Worm (Caenorhabditis elegans) whole organism, L1 larva: ENCODE data around the gene srg-41.

Source experiments
- F16B12.6 ChIP-seq: fragments of 150-350 bp; optimal IDR thresholded peaks from 2 replicates; lab custom pipeline; 2014; ENCODE audit warnings: missing biosample characterization, missing genetic modification characterization
- aha-1 ChIP-seq: fragments of 150-350 bp; optimal IDR thresholded peaks from 2 replicates; lab custom pipeline; 2014; ENCODE audit warnings: missing biosample characterization, missing genetic modification characterization
- aly-2 ChIP-seq: fragments of 150-350 bp; optimal IDR thresholded peaks from 2 replicates; lab custom pipeline; 2014; ENCODE audit warnings: missing biosample characterization, missing genetic modification characterization
- ama-1 ChIP-seq: fragments of 150-350 bp; optimal IDR thresholded peaks from 2 replicates; lab custom pipeline; 2014
- blmp-1 ChIP-seq: fragments of 150-350 bp; optimal IDR thresholded peaks from 2 replicates; lab custom pipeline; 2014; ENCODE audit warnings: missing biosample characterization, missing genetic modification characterization
- ceh-63 ChIP-seq: fragments of 200-800 bp; sonication (Bioruptor generic); optimal IDR thresholded peaks from 2 replicates; lab custom pipeline; 2018; ENCODE audit warnings: mild to moderate bottlenecking, missing genetic modification characterization, missing compliant biosample characterization
- ceh-8 ChIP-seq: fragments of 200-800 bp; sonication (Bioruptor generic); optimal IDR thresholded peaks from 2 replicates; lab custom pipeline; 2018; ENCODE audit warnings: mild to moderate bottlenecking, missing genetic modification characterization, moderate library complexity, missing compliant biosample characterization
- ceh-90 ChIP-seq: sonication (generic microtip); optimal IDR thresholded peaks from 2 replicates; lab custom pipeline; 2016; ENCODE audit warnings: missing genetic modification characterization, missing compliant biosample characterization
- ces-1 ChIP-seq: fragments of 150-350 bp; optimal IDR thresholded peaks from 2 replicates; lab custom pipeline; 2014; ENCODE audit warnings: missing biosample characterization, missing genetic modification reagents, missing genetic modification characterization
- efl-1 ChIP-seq, 4 experiments: fragments of 150-350 bp; optimal IDR thresholded peaks in 3 of 4; peaks in 1 of 4; 1 replicate in 1 of 4; 2 replicates in 3 of 4; lab custom pipeline; 2014; ENCODE audit warnings: missing biosample characterization in 2 of 4, missing genetic modification characterization in 2 of 4, missing genetic modification reagents in 2 of 4
- efl-3 ChIP-seq: fragments of 200-800 bp; sonication (Bioruptor generic); optimal IDR thresholded peaks from 2 replicates; lab custom pipeline; 2018; ENCODE audit warnings: mild to moderate bottlenecking, missing genetic modification characterization, missing compliant biosample characterization
- elt-2 ChIP-seq: sonication (generic microtip); optimal IDR thresholded peaks from 2 replicates; lab custom pipeline; 2016; ENCODE audit warnings: missing genetic modification characterization, mild to moderate bottlenecking, inconsistent platforms, missing compliant biosample characterization, missing genetic modification reagents
- elt-3 ChIP-seq, 6 experiments: fragments of 150-350 bp in 1 of 6; sonication (generic microtip); optimal IDR thresholded peaks; 2 replicates each; lab custom pipeline; 2017 to 2018; ENCODE audit warnings: missing biosample characterization in 6 of 6, missing genetic modification characterization in 6 of 6, inconsistent platforms in 1 of 6
- ets-5 ChIP-seq: fragments of 200-800 bp; sonication (Bioruptor generic); IDR thresholded peaks from 2 replicates; pipeline ENCODE4 v1.3.6; 2022; ENCODE audit warnings: missing genetic modification characterization, missing compliant biosample characterization
- fkh-4 ChIP-seq: sonication (generic microtip); optimal IDR thresholded peaks from 2 replicates; lab custom pipeline; 2016; ENCODE audit warnings: missing compliant biosample characterization, missing genetic modification characterization, borderline replicate concordance
- fos-1 ChIP-seq: fragments of 150-350 bp; optimal IDR thresholded peaks from 2 replicates; lab custom pipeline; 2014; ENCODE audit warnings: missing biosample characterization, missing genetic modification characterization
- grh-1 ChIP-seq: fragments of 200-800 bp; sonication (Bioruptor generic); IDR thresholded peaks from 2 replicates; pipeline ENCODE4 v1.3.6; 2022; ENCODE audit warnings: missing genetic modification reagents, missing genetic modification characterization, missing compliant biosample characterization
- hpl-2 ChIP-seq: fragments of 150-350 bp; optimal IDR thresholded peaks from 2 replicates; lab custom pipeline; 2014; ENCODE audit warnings: missing biosample characterization, missing genetic modification reagents, missing genetic modification characterization
- lin-14 ChIP-seq: fragments of 200-800 bp; sonication (Bioruptor generic); optimal IDR thresholded peaks from 2 replicates; lab custom pipeline; 2018; ENCODE audit warnings: mild to moderate bottlenecking, missing genetic modification characterization, moderate library complexity, missing compliant biosample characterization
- lin-39 ChIP-seq: fragments of 150-350 bp; optimal IDR thresholded peaks from 2 replicates; lab custom pipeline; 2014; ENCODE audit warnings: missing biosample characterization, missing genetic modification reagents, missing genetic modification characterization
- lsy-2 ChIP-seq, 2 experiments: fragments of 150-350 bp; optimal IDR thresholded peaks; 2 replicates each; lab custom pipeline; 2014; ENCODE audit warnings: missing biosample characterization in 2 of 2, missing genetic modification characterization in 2 of 2
- mab-9 ChIP-seq: fragments of 200-800 bp; sonication (Bioruptor generic); IDR thresholded peaks from 2 replicates; pipeline ENCODE4 v1.3.6; 2022; ENCODE audit warnings: missing genetic modification reagents, missing genetic modification characterization, missing compliant biosample characterization
- mdl-1 ChIP-seq, 2 experiments: fragments of 150-350 bp; optimal IDR thresholded peaks; 2 replicates each; lab custom pipeline; 2014 to 2017; ENCODE audit warnings: missing biosample characterization in 2 of 2, missing genetic modification characterization in 2 of 2, inconsistent platforms in 1 of 2
- mef-2 ChIP-seq: fragments of 150-350 bp; optimal IDR thresholded peaks from 2 replicates; lab custom pipeline; 2014; ENCODE audit warnings: missing biosample characterization, missing genetic modification characterization
- mep-1 ChIP-seq: fragments of 150-350 bp; optimal IDR thresholded peaks from 2 replicates; lab custom pipeline; 2014; ENCODE audit warnings: missing biosample characterization, missing genetic modification characterization
- nhr-19 ChIP-seq: fragments of 200-800 bp; sonication (Bioruptor generic); conservative IDR thresholded peaks from 2 replicates; pipeline ENCODE4 v1.3.6; 2022; ENCODE audit warnings: missing genetic modification characterization, missing compliant biosample characterization
- nhr-20 ChIP-seq: sonication (generic microtip); optimal IDR thresholded peaks from 2 replicates; lab custom pipeline; 2016; ENCODE audit warnings: mild to moderate bottlenecking, missing genetic modification characterization, missing compliant biosample characterization
- nhr-237 ChIP-seq: fragments of 150-350 bp; optimal IDR thresholded peaks from 2 replicates; lab custom pipeline; 2014; ENCODE audit warnings: missing biosample characterization, missing genetic modification characterization
- nhr-28 ChIP-seq: fragments of 150-350 bp; optimal IDR thresholded peaks from 2 replicates; lab custom pipeline; 2014; ENCODE audit warnings: missing biosample characterization, missing genetic modification characterization
- nhr-47 ChIP-seq: sonication (generic microtip); optimal IDR thresholded peaks from 2 replicates; lab custom pipeline; 2016; ENCODE audit warnings: mild to moderate bottlenecking, missing genetic modification characterization, moderate library complexity, missing compliant biosample characterization
- nhr-71 ChIP-seq: sonication (generic microtip); optimal IDR thresholded peaks from 2 replicates; lab custom pipeline; 2016; ENCODE audit warnings: mild to moderate bottlenecking, missing genetic modification characterization, moderate library complexity, missing compliant biosample characterization
- nhr-77 ChIP-seq: fragments of 150-350 bp; optimal IDR thresholded peaks from 2 replicates; lab custom pipeline; 2014; ENCODE audit warnings: missing biosample characterization, missing genetic modification characterization
- nhr-85 ChIP-seq: sonication (generic microtip); peaks from one replicate; lab custom pipeline; 2016; ENCODE audit warnings: missing genetic modification characterization, inconsistent platforms, missing compliant biosample characterization
- nhr-90 ChIP-seq: sonication (generic microtip); optimal IDR thresholded peaks from 2 replicates; lab custom pipeline; 2016; ENCODE audit warnings: mild to moderate bottlenecking, missing genetic modification characterization, missing compliant biosample characterization; ENCODE audit not compliant: poor library complexity
- pqm-1 ChIP-seq: sonication (generic microtip); optimal IDR thresholded peaks from 3 replicates; lab custom pipeline; 2017; ENCODE audit warnings: missing biosample characterization, missing genetic modification characterization
- rnt-1 ChIP-seq: sonication (generic microtip); optimal IDR thresholded peaks from 2 replicates; lab custom pipeline; 2016; ENCODE audit warnings: mild to moderate bottlenecking, missing genetic modification characterization, moderate library complexity, missing compliant biosample characterization
- skn-1 ChIP-seq: fragments of 150-350 bp; optimal IDR thresholded peaks from 2 replicates; lab custom pipeline; 2014; ENCODE audit warnings: missing biosample characterization, missing genetic modification characterization
- snpc-4 ChIP-seq: fragments of 150-350 bp; optimal IDR thresholded peaks from 2 replicates; lab custom pipeline; 2014; ENCODE audit warnings: missing biosample characterization, missing genetic modification characterization
- snu-23 ChIP-seq: sonication (generic microtip); optimal IDR thresholded peaks from 2 replicates; lab custom pipeline; 2016; ENCODE audit warnings: missing genetic modification characterization, missing compliant biosample characterization
- swsn-7 ChIP-seq: sonication (generic microtip); optimal IDR thresholded peaks from 2 replicates; lab custom pipeline; 2016; ENCODE audit warnings: missing genetic modification characterization, missing compliant biosample characterization
- tbx-2 ChIP-seq: sonication (generic microtip); optimal IDR thresholded peaks from 2 replicates; lab custom pipeline; 2016; ENCODE audit warnings: missing genetic modification characterization, missing compliant biosample characterization
- tlp-1 ChIP-seq: fragments of 150-350 bp; optimal IDR thresholded peaks from 2 replicates; lab custom pipeline; 2014; ENCODE audit warnings: missing biosample characterization, missing genetic modification characterization
- unc-130 ChIP-seq: fragments of 150-350 bp; optimal IDR thresholded peaks from 2 replicates; lab custom pipeline; 2017; ENCODE audit warnings: missing biosample characterization, missing genetic modification characterization, inconsistent platforms
- xbp-1 ChIP-seq: sonication (generic microtip); optimal IDR thresholded peaks from 2 replicates; lab custom pipeline; 2016; ENCODE audit warnings: missing genetic modification characterization, missing compliant biosample characterization
- zag-1 ChIP-seq: fragments of 150-350 bp; optimal IDR thresholded peaks from 2 replicates; lab custom pipeline; 2014; ENCODE audit warnings: missing biosample characterization, missing genetic modification characterization

The srg-41 gene

DNA sequence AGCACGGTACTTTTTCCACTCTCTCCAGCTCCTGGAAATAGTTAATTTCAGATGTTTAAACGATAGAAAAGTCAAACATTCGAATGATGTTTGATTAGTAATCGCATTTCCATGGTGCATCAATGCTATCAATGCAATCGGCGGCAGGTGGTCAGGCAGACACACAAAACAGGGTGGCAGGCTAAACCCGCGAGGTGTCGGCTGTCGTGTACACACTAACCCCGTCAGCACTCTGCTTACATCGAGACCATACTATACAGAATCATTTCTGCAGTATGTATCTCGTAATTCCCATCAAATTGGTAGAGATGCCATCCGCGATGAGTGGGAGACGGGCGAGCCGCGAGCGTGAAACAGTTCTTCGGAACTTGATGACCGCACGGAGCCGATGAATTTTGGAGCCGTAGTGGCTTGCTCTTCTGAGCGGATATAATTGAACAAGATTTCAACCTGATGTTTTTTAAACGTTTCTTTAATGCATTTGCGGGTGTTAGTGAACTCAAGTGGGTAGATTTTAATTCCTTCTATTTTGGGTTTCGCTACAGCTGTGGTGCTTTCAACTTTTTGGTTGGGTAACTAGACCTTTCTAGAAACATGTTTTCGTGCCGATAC, 15.1 kb upstream of the srg-41 start (continued):
- peak; percentile 82 for TF ChIP-seq nhr-71 (tag; lab: Kevin White, UChicago)
- TF ChIP-seq, all 84 proteins: peak for 23; not testable (repeated sequence) for 61

ce11 chrV:11175336-11175938, 13.7 kb upstream of the srg-41 start:
- TF ChIP-seq grh-1 (peak; percentile 68), nhr-47 (tag; lab: Kevin White, UChicago) (peak; percentile 39), nhr-71 (tag; lab: Kevin White, UChicago) (peak; percentile 69), efl-1 (optimal IDR thresholded peaks at IDR 0.05; lab: Kevin White, UChicago) (peak in 1 of 2 experiments; percentile 19), efl-1 (GFP tag; optimal IDR thresholded peaks at IDR 0.05 in 1 of 2; lab: Kevin White, UChicago) (peak in 1 of 2 experiments; percentile 72), rnt-1 (tag; lab: Kevin White, UChicago) (peak; percentile 60), snu-23 (GFP tag; lab: Kevin White, UChicago) (peak; percentile 32), lin-14 (GFP tag; lab: Kevin White, UChicago) (peak; percentile 32), nhr-19 (peak; percentile 71), lsy-2 (tag; optimal IDR thresholded peaks at IDR 0.05; lab: Kevin White, UChicago) (peak in 1 of 2 experiments; percentile 6), nhr-20 (peak; percentile 59), nhr-77 (tag; lab: Kevin White, UChicago) (peak; percentile 21), swsn-7 (tag; lab: Kevin White, UChicago) (peak; percentile 47), nhr-85 (peak; percentile 83), nhr-90 (tag; lab: Kevin White, UChicago) (peak; percentile 67), elt-2 (tag; lab: Kevin White, UChicago) (peak; percentile 56), snpc-4 (peak; percentile 96)

DNA sequence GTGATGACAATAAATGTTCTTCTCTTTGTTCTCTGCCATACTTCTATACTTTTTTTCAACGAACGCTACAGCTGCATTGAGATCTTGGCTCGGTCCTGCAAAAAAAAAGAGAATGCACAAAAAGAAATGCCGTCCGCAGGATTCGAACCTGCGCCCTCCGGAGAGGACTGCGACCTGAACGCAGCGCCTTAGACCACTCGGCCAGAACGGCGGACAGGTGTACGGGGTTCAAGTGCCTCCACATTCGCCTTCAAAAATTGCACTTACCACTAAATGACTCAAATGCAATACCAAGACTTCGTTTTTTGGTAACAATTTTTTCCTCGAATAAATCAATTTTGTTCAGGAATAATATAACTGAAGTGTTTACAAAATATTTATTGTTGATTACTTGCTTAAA, 13.0 kb upstream of the srg-41 start:
- peak; percentile 93 for TF ChIP-seq snpc-4
- no peak for TF ChIP-seq aha-1 (tag; lab: Kevin White, UChicago)
- TF ChIP-seq mep-1 (tag; lab: Kevin White, UChicago), result no peak
- no peak for TF ChIP-seq nhr-20
- TF ChIP-seq fkh-4 (tag; lab: Kevin White, UChicago), result no peak
- TF ChIP-seq nhr-19, result peak; percentile 41
- peak; percentile 44 for TF ChIP-seq nhr-71 (tag; lab: Kevin White, UChicago)
- no peak for TF ChIP-seq ama-1 (lab: Kevin White, UChicago)
- TF ChIP-seq mdl-1 (tag; optimal IDR thresholded peaks at IDR 0.05; lab: Kevin White, UChicago), result no peak
- TF ChIP-seq ceh-90 (tag; lab: Kevin White, UChicago), result no peak
- no peak for TF ChIP-seq nhr-237
- no peak for TF ChIP-seq lin-39 (tag; lab: Kevin White, UChicago)
- no peak for TF ChIP-seq aly-2
- peak; percentile 5 for TF ChIP-seq swsn-7 (tag; lab: Kevin White, UChicago)
- TF ChIP-seq ets-5 (GFP tag; lab: Robert Waterston, UW), result no peak
- no peak for TF ChIP-seq pqm-1 (tag; lab: Kevin White, UChicago)
- TF ChIP-seq lin-14 (GFP tag; lab: Kevin White, UChicago), result peak; percentile 34
- TF ChIP-seq grh-1, result no peak
- no peak for TF ChIP-seq skn-1 (tag; lab: Kevin White, UChicago)
- TF ChIP-seq elt-2 (tag; lab: Kevin White, UChicago), result no peak
- peak; percentile 61 for TF ChIP-seq rnt-1 (tag; lab: Kevin White, UChicago)
- TF ChIP-seq fos-1 (tag; lab: Kevin White, UChicago), result no peak
- TF ChIP-seq nhr-90 (tag; lab: Kevin White, UChicago), result peak; percentile 23
- TF ChIP-seq mef-2 (tag; lab: Kevin White, UChicago), result no peak
- no peak for TF ChIP-seq mab-9
- TF ChIP-seq ceh-8, result no peak
- no peak for TF ChIP-seq blmp-1 (tag; lab: Kevin White, UChicago)
- no peak for TF ChIP-seq tlp-1 (tag; lab: Kevin White, UChicago)
- TF ChIP-seq lsy-2 (tag; optimal IDR thresholded peaks at IDR 0.05; lab: Kevin White, UChicago), result peak in 1 of 2 experiments; percentile 8
- TF ChIP-seq nhr-28 (tag; lab: Kevin White, UChicago), result no peak
- TF ChIP-seq zag-1 (tag; lab: Kevin White, UChicago), result no peak
- TF ChIP-seq xbp-1 (tag; lab: Kevin White, UChicago), result no peak
- TF ChIP-seq efl-3 (GFP tag; lab: Kevin White, UChicago), result no peak
- TF ChIP-seq efl-1 (optimal IDR thresholded peaks at IDR 0.05; lab: Kevin White, UChicago), result peak in 1 of 2 experiments; percentile 2
- TF ChIP-seq efl-1 (GFP tag; optimal IDR thresholded peaks at IDR 0.05 in 1 of 2; lab: Kevin White, UChicago), result peak in 1 of 2 experiments; percentile 94
- no peak for TF ChIP-seq ces-1
- TF ChIP-seq F16B12.6, result no peak
- TF ChIP-seq nhr-47 (tag; lab: Kevin White, UChicago), result peak; percentile 25
- TF ChIP-seq elt-3 (tag; optimal IDR thresholded peaks at IDR 0.05; lab: Kevin White, UChicago), result no peak
- no peak for TF ChIP-seq hpl-2 (GFP tag; lab: Kevin White, UChicago)
- no peak for TF ChIP-seq ceh-63 (GFP tag; lab: Kevin White, UChicago)
- no peak for TF ChIP-seq unc-130
- no peak for TF ChIP-seq tbx-2 (tag; lab: Kevin White, UChicago)
